Worm (Caenorhabditis elegans) whole organism, young adult: ENCODE measurements around the gene farl-11.

Experiments
- D2030.7 ChIP-seq: fragments of 200-800 bp; sonication (Bioruptor generic); IDR thresholded peaks from 2 replicates; pipeline ENCODE4 v1.3.6; 2022; ENCODE audit warnings: missing genetic modification reagents, missing genetic modification characterization, missing compliant biosample characterization
- F33H1.4 ChIP-seq: fragments of 200-800 bp; sonication (Bioruptor generic); IDR thresholded peaks from 2 replicates; pipeline ENCODE4 v1.3.6; 2022; ENCODE audit warnings: missing genetic modification reagents, missing genetic modification characterization, missing compliant biosample characterization
- F49E8.2 ChIP-seq: sonication (generic microtip); optimal IDR thresholded peaks from 3 replicates; lab custom pipeline; 2017; ENCODE audit warnings: missing genetic modification characterization, mild to moderate bottlenecking, missing compliant biosample characterization, antibody characterized with exemption, moderate library complexity; ENCODE audit not compliant: insufficient read depth
- K11D2.4 ChIP-seq: fragments of 200-800 bp; sonication (Bioruptor generic); IDR thresholded peaks from 2 replicates; pipeline ENCODE4 v1.3.6; 2022; ENCODE audit warnings: missing genetic modification reagents, missing genetic modification characterization, missing compliant biosample characterization
- T07F8.4 ChIP-seq: sonication (generic microtip); optimal IDR thresholded peaks from 2 replicates; lab custom pipeline; 2016; ENCODE audit warnings: mild to moderate bottlenecking, missing genetic modification characterization, moderate library complexity, missing compliant biosample characterization
- Y67H2A.10 ChIP-seq: fragments of 200-800 bp; sonication (Bioruptor generic); conservative IDR thresholded peaks from 2 replicates; pipeline ENCODE4 v1.3.6; 2022; ENCODE audit warnings: missing genetic modification reagents, missing genetic modification characterization, missing compliant biosample characterization
- akir-1 ChIP-seq: fragments of 200-800 bp; sonication (Bioruptor generic); optimal IDR thresholded peaks from 2 replicates; lab custom pipeline; 2018; ENCODE audit warnings: mild to moderate bottlenecking, missing genetic modification characterization, moderate library complexity, missing compliant biosample characterization
- aptf-2 ChIP-seq: fragments of 200-800 bp; sonication (Bioruptor generic); conservative IDR thresholded peaks from 2 replicates; pipeline ENCODE4 v1.3.6; 2022; ENCODE audit warnings: missing genetic modification reagents, missing genetic modification characterization, missing compliant biosample characterization
- attf-5 ChIP-seq: fragments of 200-800 bp; sonication (Bioruptor generic); optimal IDR thresholded peaks from 2 replicates; lab custom pipeline; 2018; ENCODE audit warnings: mild to moderate bottlenecking, missing genetic modification characterization, missing compliant biosample characterization
- attf-6 ChIP-seq: fragments of 200-800 bp; sonication (Bioruptor generic); IDR thresholded peaks from 2 replicates; pipeline ENCODE4 v1.3.6; 2022; ENCODE audit warnings: missing genetic modification reagents, missing genetic modification characterization, missing compliant biosample characterization
- bed-1 ChIP-seq: fragments of 200-800 bp; sonication (Bioruptor generic); IDR thresholded peaks from 2 replicates; pipeline ENCODE4 v1.3.6; 2022; ENCODE audit warnings: missing genetic modification reagents, missing genetic modification characterization, missing compliant biosample characterization
- cebp-1 ChIP-seq, 2 experiments: fragments of 200-800 bp in 1 of 2; sonication (Bioruptor generic) in 1 of 2; sonication (generic microtip) in 1 of 2; IDR thresholded peaks in 1 of 2; optimal IDR thresholded peaks in 1 of 2; 2 replicates each; pipeline versions ENCODE4 v1.3.6 to Lab custom; 2017 to 2022; ENCODE audit warnings: missing compliant biosample characterization in 2 of 2, missing genetic modification characterization in 2 of 2, mild to moderate bottlenecking in 1 of 2, missing genetic modification reagents in 1 of 2, moderate library complexity in 1 of 2
- ceh-100 ChIP-seq: fragments of 200-800 bp; sonication (Bioruptor generic); IDR thresholded peaks from 2 replicates; pipeline ENCODE4 v1.3.6; 2022; ENCODE audit warnings: missing genetic modification reagents, missing genetic modification characterization, missing compliant biosample characterization
- ceh-27 ChIP-seq: fragments of 200-800 bp; sonication (Bioruptor generic); optimal IDR thresholded peaks from 2 replicates; lab custom pipeline; 2018; ENCODE audit warnings: mild to moderate bottlenecking, missing genetic modification characterization, moderate library complexity, missing compliant biosample characterization
- ceh-58 ChIP-seq: fragments of 200-800 bp; sonication (Bioruptor generic); IDR thresholded peaks from 2 replicates; pipeline ENCODE4 v1.3.6; 2022; ENCODE audit warnings: missing genetic modification characterization, missing compliant biosample characterization
- ceh-91 ChIP-seq: fragments of 200-800 bp; sonication (Bioruptor generic); IDR thresholded peaks from 2 replicates; pipeline ENCODE4 v1.3.6; 2022; ENCODE audit warnings: missing genetic modification reagents, missing genetic modification characterization, missing compliant biosample characterization
- die-1 ChIP-seq: sonication (generic microtip); optimal IDR thresholded peaks from 2 replicates; lab custom pipeline; 2016; ENCODE audit warnings: missing genotype, mild to moderate bottlenecking, missing genetic modification characterization, missing compliant biosample characterization
- dox-1 ChIP-seq: fragments of 200-800 bp; sonication (Bioruptor generic); IDR thresholded peaks from 2 replicates; pipeline ENCODE4 v1.3.6; 2022; ENCODE audit warnings: missing genetic modification reagents, missing genetic modification characterization, missing compliant biosample characterization
- dpl-1 ChIP-seq: fragments of 150-350 bp; optimal IDR thresholded peaks from 2 replicates; lab custom pipeline; 2014; ENCODE audit warnings: missing biosample characterization, missing genetic modification reagents, missing genetic modification characterization
- efl-1 ChIP-seq: fragments of 150-350 bp; optimal IDR thresholded peaks from 2 replicates; lab custom pipeline; 2014; ENCODE audit warnings: missing biosample characterization, missing genetic modification reagents, missing genetic modification characterization
- egl-18 ChIP-seq: fragments of 200-800 bp; sonication (Bioruptor generic); IDR thresholded peaks from 2 replicates; pipeline ENCODE4 v1.3.6; 2022; ENCODE audit warnings: missing genetic modification reagents, missing genetic modification characterization, missing compliant biosample characterization
- gei-17 ChIP-seq: fragments of 200-800 bp; sonication (Bioruptor generic); optimal IDR thresholded peaks from 2 replicates; lab custom pipeline; 2018; ENCODE audit warnings: mild to moderate bottlenecking, missing genetic modification characterization, missing compliant biosample characterization
- him-1 ChIP-seq: sonication (generic microtip); optimal IDR thresholded peaks from 2 replicates; lab custom pipeline; 2016; ENCODE audit warnings: missing genotype, missing genetic modification reagents, missing genetic modification characterization, missing compliant biosample characterization
- hmg-1.2 ChIP-seq: fragments of 200-800 bp; sonication (Bioruptor generic); IDR thresholded peaks from 2 replicates; pipeline ENCODE4 v1.3.6; 2022; ENCODE audit warnings: missing genetic modification reagents, missing genetic modification characterization, missing compliant biosample characterization
- hsf-1 ChIP-seq: fragments of 200-800 bp; sonication (Bioruptor generic); IDR thresholded peaks from 2 replicates; pipeline ENCODE4 v1.3.6; 2022; ENCODE audit warnings: missing genetic modification reagents, missing genetic modification characterization, missing compliant biosample characterization
- let-607 ChIP-seq, 2 experiments: fragments of 200-800 bp in 1 of 2; sonication (Bioruptor generic) in 1 of 2; sonication (generic microtip) in 1 of 2; optimal IDR thresholded peaks; 2 replicates each; lab custom pipeline; 2016 to 2018; ENCODE audit warnings: mild to moderate bottlenecking in 2 of 2, missing compliant biosample characterization in 2 of 2, missing genetic modification characterization in 2 of 2, moderate library complexity in 2 of 2, missing genotype in 1 of 2
- lin-35 ChIP-seq, 3 experiments: fragments of 150-350 bp in 2 of 3; sonication (generic microtip) in 1 of 3; optimal IDR thresholded peaks; 2 replicates each; lab custom pipeline; 2014 to 2018; ENCODE audit warnings: missing biosample characterization in 3 of 3, missing genetic modification characterization in 3 of 3, missing genetic modification reagents in 3 of 3
- lin-54 ChIP-seq: fragments of 200-800 bp; sonication (Bioruptor generic); optimal IDR thresholded peaks from 2 replicates; lab custom pipeline; 2018; ENCODE audit warnings: mild to moderate bottlenecking, missing genetic modification characterization, missing compliant biosample characterization
- madf-6 ChIP-seq: fragments of 200-800 bp; sonication (Bioruptor generic); IDR thresholded peaks from 2 replicates; pipeline ENCODE4 v1.3.6; 2022; ENCODE audit warnings: missing genetic modification reagents, missing genetic modification characterization, missing compliant biosample characterization
- mxl-1 ChIP-seq: sonication (generic microtip); optimal IDR thresholded peaks from 2 replicates; lab custom pipeline; 2016; ENCODE audit warnings: missing genetic modification characterization, missing compliant biosample characterization
- nfya-2 ChIP-seq: fragments of 200-800 bp; sonication (Bioruptor generic); IDR thresholded peaks from 2 replicates; pipeline ENCODE4 v1.3.6; 2022; ENCODE audit warnings: missing genetic modification reagents, missing genetic modification characterization, missing compliant biosample characterization
- nfyb-1 ChIP-seq: fragments of 200-800 bp; sonication (Bioruptor generic); IDR thresholded peaks from 2 replicates; pipeline ENCODE4 v1.3.6; 2022; ENCODE audit warnings: missing genetic modification reagents, missing genetic modification characterization, missing compliant biosample characterization
- nhr-179 ChIP-seq: sonication (generic microtip); optimal IDR thresholded peaks from 2 replicates; lab custom pipeline; 2016; ENCODE audit warnings: mild to moderate bottlenecking, missing genetic modification characterization, missing compliant biosample characterization
- nhr-80 ChIP-seq: sonication (generic microtip); optimal IDR thresholded peaks from 2 replicates; lab custom pipeline; 2016; ENCODE audit warnings: missing genetic modification characterization, missing compliant biosample characterization
- pbrm-1 ChIP-seq: fragments of 200-800 bp; sonication (Bioruptor generic); IDR thresholded peaks from 2 replicates; pipeline ENCODE4 v1.3.6; 2022; ENCODE audit warnings: missing genetic modification reagents, missing genetic modification characterization, missing compliant biosample characterization
- rec-8 ChIP-seq, 2 experiments: sonication (generic microtip); optimal IDR thresholded peaks; 2 replicates each; lab custom pipeline; 2016; ENCODE audit warnings: mild to moderate bottlenecking in 2 of 2, missing genetic modification characterization in 2 of 2, missing genetic modification reagents in 2 of 2, missing genotype in 2 of 2, missing biosample characterization in 1 of 2, missing compliant biosample characterization in 1 of 2, moderate library complexity in 1 of 2
- repo-1 ChIP-seq: sonication (generic microtip); optimal IDR thresholded peaks from 2 replicates; lab custom pipeline; 2017; ENCODE audit warnings: mild to moderate bottlenecking, missing genetic modification characterization, missing compliant biosample characterization
- sdz-38 ChIP-seq: sonication (generic microtip); optimal IDR thresholded peaks from 2 replicates; lab custom pipeline; 2016; ENCODE audit warnings: missing genotype, missing genetic modification characterization, missing compliant biosample characterization
- sptf-2 ChIP-seq: fragments of 200-800 bp; sonication (Bioruptor generic); optimal IDR thresholded peaks from 2 replicates; lab custom pipeline; 2018; ENCODE audit warnings: mild to moderate bottlenecking, missing genetic modification characterization, missing compliant biosample characterization
- tlf-1 ChIP-seq: fragments of 200-800 bp; sonication (Bioruptor generic); optimal IDR thresholded peaks from 2 replicates; lab custom pipeline; 2018; ENCODE audit warnings: mild to moderate bottlenecking, missing genetic modification characterization, missing compliant biosample characterization
- xnd-1 ChIP-seq: sonication (generic microtip); optimal IDR thresholded peaks from 2 replicates; lab custom pipeline; 2016; ENCODE audit warnings: missing genotype, missing genetic modification reagents, missing genetic modification characterization, missing compliant biosample characterization
- ztf-18 ChIP-seq: sonication (generic microtip); optimal IDR thresholded peaks from 2 replicates; lab custom pipeline; 2016; ENCODE audit warnings: missing genotype, mild to moderate bottlenecking, missing genetic modification characterization, missing compliant biosample characterization
- ztf-26 ChIP-seq: sonication (generic microtip); optimal IDR thresholded peaks from 2 replicates; lab custom pipeline; 2017; ENCODE audit warnings: missing genetic modification characterization, missing compliant biosample characterization
- ztf-6 ChIP-seq: fragments of 200-800 bp; sonication (Bioruptor generic); IDR thresholded peaks from 2 replicates; pipeline ENCODE4 v1.3.6; 2022; ENCODE audit warnings: missing genetic modification reagents, missing genetic modification characterization, missing compliant biosample characterization

farl-11 gene

ce11 chrII:7144307-7144706, 39.5 kb upstream of the farl-11 start, which contains the start of gene npr-31:
npr-31 (plus strand) TSS chrII:7144607.
- no peak for TF ChIP-seq ceh-100
- TF ChIP-seq aptf-2 (GFP tag; lab: Robert Waterston, UW), result no peak
- TF ChIP-seq him-1, result no peak
- no peak for TF ChIP-seq rec-8 (tag; optimal IDR thresholded peaks at IDR 0.05; lab: Kevin White, UChicago)
- no peak for TF ChIP-seq dox-1 (GFP tag; lab: Robert Waterston, UW)
- TF ChIP-seq let-607 (tag; optimal IDR thresholded peaks at IDR 0.05; lab: Kevin White, UChicago), result no peak
- TF ChIP-seq bed-1 (GFP tag; lab: Robert Waterston, UW), result no peak
- TF ChIP-seq K11D2.4 (GFP tag; lab: Robert Waterston, UW), result no peak
- TF ChIP-seq egl-18 (GFP tag; lab: Robert Waterston, UW), result no peak
- TF ChIP-seq Y67H2A.10 (GFP tag; lab: Robert Waterston, UW), result no peak
- no peak for TF ChIP-seq hsf-1 (GFP tag; lab: Robert Waterston, UW)
- no peak for TF ChIP-seq ceh-27
- TF ChIP-seq F33H1.4 (GFP tag; lab: Robert Waterston, UW), result no peak
- TF ChIP-seq lin-35 (GFP tag; optimal IDR thresholded peaks at IDR 0.05; lab: Kevin White, UChicago), result no peak
- no peak for TF ChIP-seq dpl-1 (GFP tag; lab: Kevin White, UChicago)

ce11 chrII:7139064-7139463, 34.2 kb upstream of the farl-11 start:
- TF ChIP-seq pbrm-1 (no peak), nhr-80 (peak; percentile 28)

- TF ChIP-seq mxl-1 (tag; lab: Kevin White, UChicago) (no peak), attf-6 (no peak), madf-6 (peak; percentile 93), hmg-1.2 (GFP tag; lab: Robert Waterston, UW) (no peak), ceh-91 (peak; percentile 80), ztf-18 (tag; lab: Kevin White, UChicago) (peak; percentile 35), lin-54 (GFP tag; lab: Kevin White, UChicago) (peak; percentile 71), ztf-6 (no peak), xnd-1 (tag; lab: Kevin White, UChicago) (peak; percentile 85), dpl-1 (GFP tag; lab: Kevin White, UChicago) (peak; percentile 29), efl-1 (peak; percentile 82), F49E8.2 (tag; lab: Kevin White, UChicago) (peak; percentile 58), gei-17 (GFP tag; lab: Kevin White, UChicago) (no peak), die-1 (no peak), attf-5 (GFP tag; lab: Kevin White, UChicago) (no peak), ztf-26 (tag; lab: Kevin White, UChicago) (no peak), D2030.7 (peak; percentile 72), tlf-1 (GFP tag; lab: Kevin White, UChicago) (no peak), repo-1 (tag; lab: Kevin White, UChicago) (no peak), cebp-1 (GFP tag; IDR thresholded peaks at IDR 0.05; lab: Robert Waterston, UW) (no peak), cebp-1 (tag; optimal IDR thresholded peaks at IDR 0.05; lab: Kevin White, UChicago) (no peak), Y67H2A.10 (GFP tag; lab: Robert Waterston, UW) (no peak), sptf-2 (no peak), F33H1.4 (GFP tag; lab: Robert Waterston, UW) (peak; percentile 87), ceh-58 (GFP tag; lab: Robert Waterston, UW) (no peak), akir-1 (GFP tag; lab: Kevin White, UChicago) (no peak), egl-18 (GFP tag; lab: Robert Waterston, UW) (no peak), nfyb-1 (GFP tag; lab: Robert Waterston, UW) (no peak), nfya-2 (GFP tag; lab: Robert Waterston, UW) (no peak), sdz-38 (tag; lab: Kevin White, UChicago) (no peak), T07F8.4 (tag; lab: Kevin White, UChicago) (no peak), nhr-179 (tag; lab: Kevin White, UChicago) (no peak)
These were observed 27.2 kb upstream of the farl-11 start, which contains the start of the genes T07F8.4 and gld-3 for ce11 chrII:7131871-7132693. T07F8.4 (minus strand) TSS chrII:7132032. gld-3 (plus strand) TSS chrII:7132643.
